Fruit fly (Drosophila melanogaster) whole organism, prepupa: Measurements from ENCODE around the gene CG18473.

ENCODE experiments used
- CG10669 ChIP-seq: fragments of 200-800 bp; sonication (Bioruptor generic); optimal IDR thresholded peaks from 3 replicates; lab custom pipeline; 2018; ENCODE audit warnings: missing biosample characterization, mild to moderate bottlenecking, missing genetic modification characterization, moderate library complexity
- CG11294 ChIP-seq: fragments of 200-800 bp; sonication (Bioruptor generic); IDR thresholded peaks from 2 replicates; pipeline ENCODE4 v1.3.6; 2022; ENCODE audit warnings: missing biosample characterization, missing genetic modification characterization
- CG11762 ChIP-seq: fragments of 200-800 bp; sonication (Bioruptor generic); optimal IDR thresholded peaks from 3 replicates; lab custom pipeline; 2016; ENCODE audit warnings: missing biosample characterization, missing genetic modification characterization; ENCODE audit not compliant: insufficient read depth
- CG11902 ChIP-seq: fragments of 200-800 bp; sonication (Bioruptor generic); optimal IDR thresholded peaks from 3 replicates; lab custom pipeline; 2016; ENCODE audit warnings: missing biosample characterization, missing genetic modification characterization
- CG1621 ChIP-seq: fragments of 200-800 bp; sonication (Bioruptor generic); optimal IDR thresholded peaks from 3 replicates; lab custom pipeline; 2018; ENCODE audit warnings: missing biosample characterization, mild to moderate bottlenecking, missing genetic modification characterization
- CG16779 ChIP-seq: fragments of 200-800 bp; sonication (Bioruptor generic); optimal IDR thresholded peaks from 3 replicates; lab custom pipeline; 2017; ENCODE audit warnings: missing biosample characterization, mild to moderate bottlenecking, missing genetic modification characterization
- CG3032 ChIP-seq: fragments of 200-800 bp; optimal IDR thresholded peaks from 2 replicates; lab custom pipeline; 2019; ENCODE audit warnings: missing biosample characterization, mild to moderate bottlenecking, missing genetic modification characterization, moderate library complexity
- CG32006 ChIP-seq: fragments of 200-800 bp; sonication (Bioruptor generic); optimal IDR thresholded peaks from 3 replicates; lab custom pipeline; 2017; ENCODE audit warnings: missing biosample characterization, mild to moderate bottlenecking, missing genetic modification characterization
- CG34406 ChIP-seq: fragments of 200-800 bp; sonication (Bioruptor generic); optimal IDR thresholded peaks from 3 replicates; lab custom pipeline; 2016; ENCODE audit warnings: missing biosample characterization, missing genetic modification characterization
- CG3919 ChIP-seq: fragments of 200-800 bp; sonication (Bioruptor generic); optimal IDR thresholded peaks from 3 replicates; lab custom pipeline; 2016; ENCODE audit warnings: missing biosample characterization, missing genetic modification characterization
- CG4318 ChIP-seq: fragments of 200-800 bp; sonication (Bioruptor generic); optimal IDR thresholded peaks from 3 replicates; lab custom pipeline; 2017; ENCODE audit warnings: missing biosample characterization, mild to moderate bottlenecking, missing genetic modification characterization
- CG6163 ChIP-seq: fragments of 200-800 bp; sonication (Bioruptor generic); IDR thresholded peaks from 3 replicates; pipeline ENCODE4 v1.3.6; 2022; ENCODE audit warnings: missing biosample characterization, missing genetic modification characterization
- CG6276 ChIP-seq: fragments of 200-800 bp; sonication (Bioruptor generic); optimal IDR thresholded peaks from 2 replicates; lab custom pipeline; 2017; ENCODE audit warnings: missing biosample characterization, mild to moderate bottlenecking, missing genetic modification characterization
- CG6792 ChIP-seq: fragments of 200-800 bp; sonication (Bioruptor generic); optimal IDR thresholded peaks from 3 replicates; lab custom pipeline; 2016; ENCODE audit warnings: missing biosample characterization, missing genetic modification characterization
- CG6808 ChIP-seq: fragments of 200-800 bp; sonication (Bioruptor generic); optimal IDR thresholded peaks from 3 replicates; lab custom pipeline; 2017; ENCODE audit warnings: missing biosample characterization, missing genetic modification characterization, mild to moderate bottlenecking, moderate library complexity, missing genetic modification reagents
- CG6854 ChIP-seq: fragments of 200-800 bp; sonication (Bioruptor generic); optimal IDR thresholded peaks from 2 replicates; lab custom pipeline; 2017; ENCODE audit warnings: missing biosample characterization, mild to moderate bottlenecking, missing genetic modification characterization
- CG8119 ChIP-seq: fragments of 200-800 bp; sonication (Bioruptor generic); IDR thresholded peaks from 3 replicates; pipeline ENCODE4 v1.3.6; 2022; ENCODE audit warnings: missing biosample characterization, missing genetic modification characterization
- CG8632 ChIP-seq: fragments of 200-800 bp; sonication (Bioruptor generic); optimal IDR thresholded peaks from 3 replicates; lab custom pipeline; 2016; ENCODE audit warnings: missing biosample characterization, missing genetic modification characterization
- CG9139 ChIP-seq: fragments of 200-800 bp; sonication (Bioruptor generic); optimal IDR thresholded peaks from 3 replicates; lab custom pipeline; 2017; ENCODE audit warnings: missing biosample characterization, mild to moderate bottlenecking, missing genetic modification characterization
- Eip75B ChIP-seq: fragments of 200-800 bp; sonication (Bioruptor generic); optimal IDR thresholded peaks from 3 replicates; lab custom pipeline; 2016; ENCODE audit warnings: missing biosample characterization, missing genetic modification characterization
- Eip78C ChIP-seq: fragments of 200-800 bp; sonication (Bioruptor generic); peaks from one replicate; lab custom pipeline; 2016; ENCODE audit warnings: missing biosample characterization, missing genetic modification characterization
- Ets21C ChIP-seq: fragments of 200-800 bp; sonication (Bioruptor generic); optimal IDR thresholded peaks from 3 replicates; lab custom pipeline; 2016; ENCODE audit warnings: missing biosample characterization, missing genetic modification characterization
- Ets96B ChIP-seq: fragments of 200-800 bp; optimal IDR thresholded peaks from 2 replicates; lab custom pipeline; 2019; ENCODE audit warnings: missing biosample characterization, mild to moderate bottlenecking, missing genetic modification characterization, moderate library complexity
- Hr38 ChIP-seq: sonication (Bioruptor generic); optimal IDR thresholded peaks from 2 replicates; lab custom pipeline; 2016; ENCODE audit warnings: missing biosample characterization, missing genetic modification characterization
- Hr39 ChIP-seq: fragments of 200-800 bp; sonication (Bioruptor generic); optimal IDR thresholded peaks from 2 replicates; lab custom pipeline; 2016; ENCODE audit warnings: missing biosample characterization, missing genetic modification characterization
- Hr4 ChIP-seq: fragments of 200-800 bp; sonication (Bioruptor generic); optimal IDR thresholded peaks from 3 replicates; lab custom pipeline; 2016; ENCODE audit warnings: missing biosample characterization, missing genetic modification characterization
- Lpt ChIP-seq: fragments of 200-800 bp; sonication (Bioruptor generic); optimal IDR thresholded peaks from 3 replicates; lab custom pipeline; 2016; ENCODE audit warnings: missing biosample characterization, missing genetic modification characterization
- OdsH ChIP-seq: fragments of 200-800 bp; sonication (Bioruptor generic); optimal IDR thresholded peaks from 3 replicates; lab custom pipeline; 2016; ENCODE audit warnings: missing biosample characterization, missing genetic modification characterization
- Smox ChIP-seq: fragments of 200-800 bp; sonication (Bioruptor generic); optimal IDR thresholded peaks from 3 replicates; lab custom pipeline; 2016; ENCODE audit warnings: missing biosample characterization, missing genetic modification characterization
- Sox102F ChIP-seq: fragments of 200-800 bp; sonication (Bioruptor generic); optimal IDR thresholded peaks from 2 replicates; lab custom pipeline; 2016; ENCODE audit warnings: missing biosample characterization, mild to moderate bottlenecking, missing genetic modification characterization
- Sox15 ChIP-seq: fragments of 200-800 bp; sonication (Bioruptor generic); optimal IDR thresholded peaks from 3 replicates; lab custom pipeline; 2016; ENCODE audit warnings: missing biosample characterization, missing genetic modification characterization
- acj6 ChIP-seq: fragments of 200-800 bp; sonication (Bioruptor generic); optimal IDR thresholded peaks from 3 replicates; lab custom pipeline; 2016; ENCODE audit warnings: missing biosample characterization, missing genetic modification characterization
- dac ChIP-seq: fragments of 200-800 bp; sonication (Bioruptor generic); optimal IDR thresholded peaks from 2 replicates; lab custom pipeline; 2017; ENCODE audit warnings: missing biosample characterization, mild to moderate bottlenecking, missing genetic modification characterization
- dsx ChIP-seq: fragments of 200-800 bp; optimal IDR thresholded peaks from 3 replicates; lab custom pipeline; 2019; ENCODE audit warnings: missing biosample characterization, mild to moderate bottlenecking, missing genetic modification characterization, moderate library complexity; ENCODE audit not compliant: poor library complexity, severe bottlenecking
- esn ChIP-seq: fragments of 200-800 bp; sonication (Bioruptor generic); optimal IDR thresholded peaks from 2 replicates; lab custom pipeline; 2016; ENCODE audit warnings: missing biosample characterization, mild to moderate bottlenecking, missing genetic modification characterization, moderate library complexity
- fd59A ChIP-seq: fragments of 200-800 bp; sonication (Bioruptor generic); optimal IDR thresholded peaks from 2 replicates; lab custom pipeline; 2017; ENCODE audit warnings: missing biosample characterization, mild to moderate bottlenecking, missing genetic modification characterization, missing genetic modification reagents
- fd85E ChIP-seq: fragments of 200-800 bp; sonication (Bioruptor generic); optimal IDR thresholded peaks from 3 replicates; lab custom pipeline; 2016; ENCODE audit warnings: missing biosample characterization, missing genetic modification characterization
- fkh ChIP-seq: fragments of 200-800 bp; sonication (Bioruptor generic); optimal IDR thresholded peaks from 3 replicates; lab custom pipeline; 2017; ENCODE audit warnings: missing biosample characterization, mild to moderate bottlenecking, missing genetic modification characterization, moderate library complexity
- lz ChIP-seq: fragments of 200-800 bp; sonication (Bioruptor generic); optimal IDR thresholded peaks from 3 replicates; lab custom pipeline; 2016; ENCODE audit warnings: missing biosample characterization, missing genetic modification characterization
- net ChIP-seq: fragments of 200-800 bp; sonication (Bioruptor generic); optimal IDR thresholded peaks from 3 replicates; lab custom pipeline; 2016; ENCODE audit warnings: missing biosample characterization, missing genetic modification characterization
- pdm3 ChIP-seq: fragments of 200-800 bp; sonication (Bioruptor generic); optimal IDR thresholded peaks from 3 replicates; lab custom pipeline; 2016; ENCODE audit warnings: missing biosample characterization, missing genetic modification characterization
- salr ChIP-seq, 2 experiments: fragments of 200-800 bp; sonication (Bioruptor generic); optimal IDR thresholded peaks; 3 replicates each; lab custom pipeline; 2016 to 2018; ENCODE audit warnings: missing biosample characterization in 2 of 2, missing genetic modification characterization in 2 of 2, mild to moderate bottlenecking in 1 of 2
- spab ChIP-seq: fragments of 200-800 bp; sonication (Bioruptor generic); optimal IDR thresholded peaks from 2 replicates; lab custom pipeline; 2017; ENCODE audit warnings: missing biosample characterization, mild to moderate bottlenecking, missing genetic modification characterization, missing genetic modification reagents
- ss ChIP-seq, 2 experiments: fragments of 200-800 bp; sonication (Bioruptor generic); optimal IDR thresholded peaks; 2 replicates in 1 of 2; 3 replicates in 1 of 2; lab custom pipeline; 2017 to 2018; ENCODE audit warnings: mild to moderate bottlenecking in 2 of 2, missing biosample characterization in 2 of 2, missing genetic modification characterization in 2 of 2, moderate library complexity in 1 of 2
- svp ChIP-seq: fragments of 200-800 bp; sonication (Bioruptor generic); peaks from one replicate; lab custom pipeline; 2016; ENCODE audit warnings: missing biosample characterization, missing genetic modification characterization
- topi ChIP-seq: fragments of 200-800 bp; sonication (Bioruptor generic); optimal IDR thresholded peaks from 3 replicates; lab custom pipeline; 2016; ENCODE audit warnings: missing biosample characterization, missing genetic modification characterization
- vri ChIP-seq: fragments of 200-800 bp; sonication (Bioruptor generic); optimal IDR thresholded peaks from 3 replicates; lab custom pipeline; 2016; ENCODE audit warnings: missing biosample characterization, mild to moderate bottlenecking, missing genetic modification characterization

Gene CG18473

dm6 chr3R:9401127-9401603 lies 38.1 kb downstream of the CG18473 start, which contains the start of the genes RpL34b and CG8132 (continued):
- TF ChIP-seq fd85E (GFP tag; lab: Kevin White, UChicago) (peak; percentile 79), net (GFP tag; lab: Kevin White, UChicago) (peak; percentile 86), CG6276 (GFP tag; lab: Kevin White, UChicago) (no peak), fd59A (GFP tag; lab: Kevin White, UChicago) (peak; percentile 79), CG11902 (GFP tag; lab: Kevin White, UChicago) (peak; percentile 90), Hr39 (GFP tag; lab: Kevin White, UChicago) (peak; percentile 95), svp (GFP tag; lab: Kevin White, UChicago) (peak; percentile 95), CG3032 (tag; lab: Kevin White, UChicago) (peak; percentile 96), acj6 (GFP tag; lab: Kevin White, UChicago) (peak; percentile 94), CG4318 (GFP tag; lab: Kevin White, UChicago) (no peak), fkh (GFP tag; lab: Kevin White, UChicago) (peak; percentile 87), Sox102F (GFP tag; lab: Kevin White, UChicago) (peak; percentile 92), CG32006 (GFP tag; lab: Kevin White, UChicago) (peak; percentile 89), spab (GFP tag; lab: Kevin White, UChicago) (peak; percentile 71), Hr38 (GFP tag; lab: Kevin White, UChicago) (peak; percentile 39), Eip78C (peak; percentile 96), CG8632 (GFP tag; lab: Kevin White, UChicago) (peak; percentile 86), CG34406 (GFP tag; lab: Kevin White, UChicago) (peak; percentile 88), CG16779 (peak; percentile 71), Ets96B (tag; lab: Kevin White, UChicago) (peak; percentile 84), CG6808 (GFP tag; lab: Kevin White, UChicago) (peak; percentile 84)

- TF ChIP-seq acj6 (GFP tag; lab: Kevin White, UChicago): peak; percentile 74
- no peak for TF ChIP-seq vri (GFP tag; lab: Kevin White, UChicago)
- TF ChIP-seq salr (GFP tag; optimal IDR thresholded peaks at IDR 0.05; lab: Kevin White, UChicago): no peak
- TF ChIP-seq CG6163 (GFP tag; lab: Robert Waterston, UW): peak; percentile 61; the same call in 2 of the 3 replicates
- no peak for TF ChIP-seq CG4318 (GFP tag; lab: Kevin White, UChicago)
- TF ChIP-seq CG3032 (tag; lab: Kevin White, UChicago): peak; percentile 44
- TF ChIP-seq dsx: no peak
- no peak for TF ChIP-seq CG6854 (GFP tag; lab: Kevin White, UChicago)
- no peak for TF ChIP-seq fd59A (GFP tag; lab: Kevin White, UChicago)
- peak; percentile 68 for TF ChIP-seq topi (GFP tag; lab: Kevin White, UChicago)
- TF ChIP-seq esn (GFP tag; lab: Kevin White, UChicago): peak; percentile 85
- no peak for TF ChIP-seq dac (GFP tag; lab: Kevin White, UChicago)
- no peak for TF ChIP-seq CG1621 (tag; lab: Kevin White, UChicago)
- no peak for TF ChIP-seq Hr4 (GFP tag; lab: Kevin White, UChicago)
- TF ChIP-seq Smox: no peak
- TF ChIP-seq OdsH (GFP tag; lab: Kevin White, UChicago): no peak
- TF ChIP-seq CG8632 (GFP tag; lab: Kevin White, UChicago): no peak
- TF ChIP-seq pdm3 (GFP tag; lab: Kevin White, UChicago): no peak
- no peak for TF ChIP-seq CG32006 (GFP tag; lab: Kevin White, UChicago)
- no peak for TF ChIP-seq CG6792
- no peak for TF ChIP-seq CG8119
- TF ChIP-seq CG34406 (GFP tag; lab: Kevin White, UChicago): peak; percentile 28
- no peak for TF ChIP-seq ss (GFP tag; optimal IDR thresholded peaks at IDR 0.05; lab: Kevin White, UChicago)
- no peak for TF ChIP-seq CG3919 (GFP tag; lab: Kevin White, UChicago)
- TF ChIP-seq CG10669 (GFP tag; lab: Kevin White, UChicago): no peak
- no peak for TF ChIP-seq Hr39 (GFP tag; lab: Kevin White, UChicago)
- TF ChIP-seq fd85E (GFP tag; lab: Kevin White, UChicago): no peak
- TF ChIP-seq CG9139 (GFP tag; lab: Kevin White, UChicago): no peak
- no peak for TF ChIP-seq Eip75B (GFP tag; lab: Kevin White, UChicago)
- peak; percentile 14 for TF ChIP-seq CG11902 (GFP tag; lab: Kevin White, UChicago)
- no peak for TF ChIP-seq net (GFP tag; lab: Kevin White, UChicago)
- TF ChIP-seq Lpt: peak; percentile 3
- TF ChIP-seq Ets21C: no peak
- TF ChIP-seq Sox15 (GFP tag; lab: Kevin White, UChicago): peak; percentile 33
- TF ChIP-seq CG16779: no peak
- 0 out of 2 replicates have a peak, but pooled peaks have one; percentile 17 for TF ChIP-seq CG11294 (GFP tag; lab: Robert Waterston, UW)
- no peak for TF ChIP-seq spab (GFP tag; lab: Kevin White, UChicago)
- peak; percentile 54 for TF ChIP-seq CG11762
- peak; percentile 79 for TF ChIP-seq lz (GFP tag; lab: Kevin White, UChicago)
These were observed 41.0 kb downstream of the CG18473 start, which contains the start of the genes CG9356, BBIP1 and CG8135 for dm6 chr3R:9404104-9404512. Gene CG9356, minus strand, starts transcription at chr3R:9404269. Gene BBIP1, plus strand, starts transcription at chr3R:9404385. Gene CG8135, plus strand, starts transcription at chr3R:9404385.
